Worm (Caenorhabditis elegans) whole organism, L4 larva: ENCODE measurements around the gene smf-2.

ENCODE experiments used
- D1046.2 ChIP-seq: fragments of 200-800 bp; sonication (Bioruptor generic); IDR thresholded peaks from 2 replicates; pipeline ENCODE4 v1.3.6; 2022; ENCODE audit warnings: missing genetic modification characterization, missing compliant biosample characterization
- F37D6.2 ChIP-seq: sonication (generic microtip); optimal IDR thresholded peaks from 2 replicates; lab custom pipeline; 2016; ENCODE audit warnings: mild to moderate bottlenecking, missing genetic modification characterization, missing compliant biosample characterization
- T20F7.1 ChIP-seq: fragments of 200-800 bp; sonication (Bioruptor generic); optimal IDR thresholded peaks from 2 replicates; lab custom pipeline; 2018; ENCODE audit warnings: mild to moderate bottlenecking, missing genetic modification characterization, missing compliant biosample characterization
- T26A8.4 ChIP-seq: fragments of 200-800 bp; sonication (Bioruptor generic); IDR thresholded peaks from 2 replicates; pipeline ENCODE4 v1.3.6; 2022; ENCODE audit warnings: missing genetic modification characterization, missing compliant biosample characterization
- Y48G9A.11 ChIP-seq: fragments of 200-800 bp; sonication (Bioruptor generic); IDR thresholded peaks from 2 replicates; pipeline ENCODE4 v1.3.6; 2022; ENCODE audit warnings: missing genetic modification reagents, missing genetic modification characterization, missing compliant biosample characterization
- ZK337.2 ChIP-seq: fragments of 200-800 bp; sonication (Bioruptor generic); IDR thresholded peaks from 2 replicates; pipeline ENCODE4 v1.3.6; 2022; ENCODE audit warnings: missing genetic modification reagents, missing genetic modification characterization, missing compliant biosample characterization
- ceh-20 ChIP-seq: fragments of 200-800 bp; sonication (Bioruptor generic); IDR thresholded peaks from 2 replicates; pipeline ENCODE4 v1.3.6; 2022; ENCODE audit warnings: missing genetic modification reagents, missing genetic modification characterization, missing compliant biosample characterization
- ceh-28 ChIP-seq: fragments of 150-350 bp; optimal IDR thresholded peaks from 2 replicates; lab custom pipeline; 2014; ENCODE audit warnings: missing biosample characterization, missing genetic modification reagents, missing genetic modification characterization
- ceh-44 ChIP-seq: fragments of 200-800 bp; sonication (Bioruptor generic); IDR thresholded peaks from 2 replicates; pipeline ENCODE4 v1.3.6; 2022; ENCODE audit warnings: missing genetic modification reagents, missing genetic modification characterization, missing compliant biosample characterization
- ceh-62 ChIP-seq: sonication (generic microtip); optimal IDR thresholded peaks from 2 replicates; lab custom pipeline; 2017; ENCODE audit warnings: missing biosample characterization, missing genetic modification characterization
- ceh-82 ChIP-seq: sonication (generic microtip); optimal IDR thresholded peaks from 2 replicates; lab custom pipeline; 2017; ENCODE audit warnings: missing biosample characterization, missing genetic modification characterization
- ces-1 ChIP-seq: fragments of 150-350 bp; sonication (generic microtip); optimal IDR thresholded peaks from 4 replicates; lab custom pipeline; 2014; ENCODE audit warnings: missing biosample characterization, missing genetic modification reagents, missing genetic modification characterization
- cey-2 ChIP-seq: sonication (generic microtip); optimal IDR thresholded peaks from 3 replicates; lab custom pipeline; 2017; ENCODE audit warnings: missing genetic modification characterization, mild to moderate bottlenecking, missing compliant biosample characterization, antibody characterized with exemption, borderline replicate concordance; ENCODE audit not compliant: insufficient read depth
- daf-16 ChIP-seq, 3 experiments: sonication (generic microtip); optimal IDR thresholded peaks; 2 replicates each; lab custom pipeline; 2016 to 2017; ENCODE audit warnings: missing genetic modification characterization in 3 of 3, missing genetic modification reagents in 3 of 3, mild to moderate bottlenecking in 2 of 3, missing compliant biosample characterization in 2 of 3, missing biosample characterization in 1 of 3, moderate library complexity in 1 of 3
- daf-19 ChIP-seq: fragments of 200-800 bp; sonication (Bioruptor generic); conservative IDR thresholded peaks from 2 replicates; pipeline ENCODE4 v1.3.6; 2022; ENCODE audit warnings: missing genetic modification characterization, missing compliant biosample characterization
- daf-8 ChIP-seq: fragments of 200-800 bp; sonication (Bioruptor generic); IDR thresholded peaks from 2 replicates; pipeline ENCODE4 v1.3.6; 2022; ENCODE audit warnings: missing genetic modification characterization, missing compliant biosample characterization
- dmd-8 ChIP-seq: fragments of 200-800 bp; sonication (Bioruptor generic); IDR thresholded peaks from 2 replicates; pipeline ENCODE4 v1.3.6; 2022; ENCODE audit warnings: missing genetic modification characterization, missing compliant biosample characterization
- dmd-9 ChIP-seq: fragments of 200-800 bp; sonication (Bioruptor generic); IDR thresholded peaks from 2 replicates; pipeline ENCODE4 v1.3.6; 2022; ENCODE audit warnings: missing genetic modification reagents, missing genetic modification characterization, missing compliant biosample characterization
- dpl-1 ChIP-seq: fragments of 150-350 bp; optimal IDR thresholded peaks from 2 replicates; lab custom pipeline; 2014; ENCODE audit warnings: missing biosample characterization, missing genetic modification reagents, missing genetic modification characterization
- dve-1 ChIP-seq: sonication (generic microtip); optimal IDR thresholded peaks from 2 replicates; lab custom pipeline; 2017; ENCODE audit warnings: antibody characterized with exemption, mild to moderate bottlenecking, missing genetic modification characterization, missing compliant biosample characterization; ENCODE audit not compliant: insufficient read depth
- hlh-30 ChIP-seq: sonication (generic microtip); optimal IDR thresholded peaks from 2 replicates; lab custom pipeline; 2017; ENCODE audit warnings: antibody characterized with exemption, mild to moderate bottlenecking, missing genetic modification characterization, missing compliant biosample characterization; ENCODE audit not compliant: insufficient read depth
- hmg-1.1 ChIP-seq: fragments of 200-800 bp; sonication (Bioruptor generic); IDR thresholded peaks from 2 replicates; pipeline ENCODE4 v1.3.6; 2022; ENCODE audit warnings: missing genetic modification reagents, missing genetic modification characterization, missing compliant biosample characterization
- lim-7 ChIP-seq: fragments of 200-800 bp; sonication (Bioruptor generic); IDR thresholded peaks from 2 replicates; pipeline ENCODE4 v1.3.6; 2022; ENCODE audit warnings: missing genetic modification characterization, missing compliant biosample characterization
- lin-1 ChIP-seq: fragments of 200-800 bp; sonication (Bioruptor generic); IDR thresholded peaks from 2 replicates; pipeline ENCODE4 v1.3.6; 2022; ENCODE audit warnings: missing genetic modification reagents, missing genetic modification characterization, missing compliant biosample characterization
- lin-38 ChIP-seq: fragments of 200-800 bp; sonication (Bioruptor generic); IDR thresholded peaks from 2 replicates; pipeline ENCODE4 v1.3.6; 2022; ENCODE audit warnings: missing genetic modification reagents, missing genetic modification characterization, missing compliant biosample characterization
- madf-9 ChIP-seq: fragments of 200-800 bp; sonication (Bioruptor generic); conservative IDR thresholded peaks from 2 replicates; pipeline ENCODE4 v1.3.6; 2022; ENCODE audit warnings: missing genetic modification reagents, missing genetic modification characterization, missing compliant biosample characterization
- mdl-1 ChIP-seq, 2 experiments: fragments of 150-350 bp in 1 of 2; sonication (generic microtip) in 1 of 2; optimal IDR thresholded peaks; 2 replicates each; lab custom pipeline; 2014 to 2017; ENCODE audit warnings: missing biosample characterization in 2 of 2, missing genetic modification characterization in 2 of 2
- mep-1 ChIP-seq: fragments of 150-350 bp; sonication (generic microtip); optimal IDR thresholded peaks from 3 replicates; lab custom pipeline; 2014; ENCODE audit warnings: missing biosample characterization, missing genetic modification characterization
- mxl-2 ChIP-seq: fragments of 200-800 bp; sonication (Bioruptor generic); conservative IDR thresholded peaks from 2 replicates; pipeline ENCODE4 v1.3.6; 2022; ENCODE audit warnings: missing genetic modification reagents, missing genetic modification characterization, missing compliant biosample characterization
- nhr-11 ChIP-seq: fragments of 150-350 bp; optimal IDR thresholded peaks from 2 replicates; lab custom pipeline; 2014; ENCODE audit warnings: missing biosample characterization, missing genetic modification characterization
- nhr-111 ChIP-seq: fragments of 200-800 bp; sonication (Bioruptor generic); optimal IDR thresholded peaks from 2 replicates; lab custom pipeline; 2018; ENCODE audit warnings: mild to moderate bottlenecking, missing genetic modification characterization, missing compliant biosample characterization
- nhr-25 ChIP-seq: sonication (generic microtip); optimal IDR thresholded peaks from 2 replicates; lab custom pipeline; 2017; ENCODE audit warnings: missing genetic modification characterization, mild to moderate bottlenecking, missing compliant biosample characterization, antibody characterized with exemption, moderate library complexity, borderline replicate concordance; ENCODE audit not compliant: insufficient read depth
- nhr-42 ChIP-seq: fragments of 200-800 bp; sonication (Bioruptor generic); IDR thresholded peaks from 2 replicates; pipeline ENCODE4 v1.3.6; 2022; ENCODE audit warnings: missing genetic modification characterization, missing compliant biosample characterization
- nhr-6 ChIP-seq: fragments of 150-350 bp; optimal IDR thresholded peaks from 2 replicates; lab custom pipeline; 2014; ENCODE audit warnings: missing biosample characterization, missing genetic modification characterization
- pha-4 ChIP-seq, 2 experiments: fragments of 150-350 bp in 1 of 2; fragments of 200-800 bp in 1 of 2; sonication (Bioruptor generic) in 1 of 2; IDR thresholded peaks in 1 of 2; optimal IDR thresholded peaks in 1 of 2; 2 replicates each; pipeline versions ENCODE4 v1.3.6 to Lab custom; 2014 to 2022; ENCODE audit warnings: missing genetic modification characterization in 2 of 2, missing genetic modification reagents in 2 of 2, missing biosample characterization in 1 of 2, missing compliant biosample characterization in 1 of 2
- php-3 ChIP-seq: fragments of 200-800 bp; sonication (Bioruptor generic); IDR thresholded peaks from 2 replicates; pipeline ENCODE4 v1.3.6; 2022; ENCODE audit warnings: missing genetic modification reagents, missing genetic modification characterization, missing compliant biosample characterization
- rbr-2 ChIP-seq: sonication (generic microtip); optimal IDR thresholded peaks from 2 replicates; lab custom pipeline; 2016; ENCODE audit warnings: missing genotype, missing genetic modification characterization, missing compliant biosample characterization
- sdz-12 ChIP-seq: fragments of 200-800 bp; sonication (Bioruptor generic); optimal IDR thresholded peaks from 2 replicates; lab custom pipeline; 2018; ENCODE audit warnings: mild to moderate bottlenecking, missing genetic modification characterization, missing compliant biosample characterization
- set-16 ChIP-seq: fragments of 200-800 bp; sonication (Bioruptor generic); IDR thresholded peaks from 2 replicates; pipeline ENCODE4 v1.3.6; 2022; ENCODE audit warnings: missing genetic modification reagents, missing genetic modification characterization, missing compliant biosample characterization
- skn-1 ChIP-seq: fragments of 150-350 bp; optimal IDR thresholded peaks from 2 replicates; lab custom pipeline; 2014; ENCODE audit warnings: missing biosample characterization, missing genetic modification characterization
- snpc-4 ChIP-seq: fragments of 150-350 bp; optimal IDR thresholded peaks from 2 replicates; lab custom pipeline; 2014; ENCODE audit warnings: missing biosample characterization, missing genetic modification characterization
- tag-97 ChIP-seq: fragments of 200-800 bp; sonication (Bioruptor generic); IDR thresholded peaks from 2 replicates; pipeline ENCODE4 v1.3.6; 2022; ENCODE audit warnings: missing genetic modification characterization, missing compliant biosample characterization
- unc-130 ChIP-seq: sonication (generic microtip); optimal IDR thresholded peaks from 2 replicates; lab custom pipeline; 2016; ENCODE audit warnings: missing genetic modification reagents, missing genetic modification characterization, missing compliant biosample characterization
- zip-2 ChIP-seq: fragments of 150-350 bp; optimal IDR thresholded peaks from 2 replicates; lab custom pipeline; 2014; ENCODE audit warnings: missing biosample characterization, missing genetic modification characterization

Gene smf-2

DNA sequence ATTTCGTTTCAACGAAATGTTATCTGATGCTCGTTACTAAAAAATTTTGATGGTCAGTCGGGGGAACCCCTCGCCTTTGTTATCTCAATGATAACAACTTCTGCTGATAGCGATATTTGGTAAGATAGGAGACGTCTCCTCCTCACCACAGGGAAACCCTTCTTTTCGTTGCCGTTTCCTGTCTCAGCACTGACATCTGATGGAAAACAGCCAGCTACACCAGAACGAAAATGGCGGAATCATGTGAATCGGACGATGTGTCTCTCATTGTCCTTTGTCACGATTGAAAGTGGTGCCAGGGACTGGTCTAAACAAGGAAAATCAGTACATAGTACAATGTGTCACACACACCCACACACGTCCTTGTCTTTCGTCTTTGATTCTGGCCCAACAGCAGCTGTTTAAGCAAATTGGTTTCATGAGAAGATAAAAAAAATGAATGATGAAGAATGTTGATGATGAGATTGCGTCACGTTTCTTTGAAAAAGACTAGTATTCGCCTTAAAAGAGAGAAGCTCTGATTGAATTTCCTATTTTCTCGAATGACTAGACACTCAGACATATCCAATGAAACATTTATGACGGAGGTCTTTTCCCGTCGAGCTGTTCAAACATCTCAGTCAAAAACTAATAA, 18.0 kb upstream of the smf-2 start (continued):
- peak; percentile 79 for TF ChIP-seq mxl-2 (GFP tag; lab: Robert Waterston, UW)
- no peak for TF ChIP-seq sdz-12 (GFP tag; lab: Kevin White, UChicago)
- no peak for TF ChIP-seq lin-38 (GFP tag; lab: Robert Waterston, UW)
- peak; percentile 57; the same call in 1 of the 2 replicates for TF ChIP-seq lin-1 (GFP tag; lab: Robert Waterston, UW)
- TF ChIP-seq pha-4 (GFP tag; IDR thresholded peaks at IDR 0.05; lab: Robert Waterston, UW): no peak
- no peak for TF ChIP-seq pha-4 (tag; optimal IDR thresholded peaks at IDR 0.05; lab: Kevin White, UChicago)
- TF ChIP-seq D1046.2 (GFP tag; lab: Robert Waterston, UW): no peak
- peak; percentile 72 for TF ChIP-seq mep-1 (tag; lab: Kevin White, UChicago)
- TF ChIP-seq ces-1 (GFP tag; lab: Kevin White, UChicago): peak; percentile 59
- TF ChIP-seq hlh-30: peak; percentile 97
- peak; percentile 68 for TF ChIP-seq cey-2
- TF ChIP-seq daf-19 (GFP tag; lab: Robert Waterston, UW): no peak
- peak; percentile 63 for TF ChIP-seq nhr-25 (tag; lab: Kevin White, UChicago)
- TF ChIP-seq F37D6.2 (tag; lab: Kevin White, UChicago): no peak
- peak; percentile 62; the same call in 1 of the 2 replicates for TF ChIP-seq ceh-20 (GFP tag; lab: Robert Waterston, UW)
- no peak for TF ChIP-seq ceh-28
- peak in 1 of 2 experiments; percentile 73 for TF ChIP-seq daf-16 (GFP tag; optimal IDR thresholded peaks at IDR 0.05; lab: Kevin White, UChicago)
- TF ChIP-seq daf-16 (tag; optimal IDR thresholded peaks at IDR 0.05; lab: Kevin White, UChicago): peak; percentile 95
- no peak for TF ChIP-seq Y48G9A.11 (GFP tag; lab: Robert Waterston, UW)
- TF ChIP-seq dmd-9 (GFP tag; lab: Robert Waterston, UW): no peak
- no peak for TF ChIP-seq skn-1 (tag; lab: Kevin White, UChicago)
- TF ChIP-seq lim-7 (GFP tag; lab: Robert Waterston, UW): no peak
- no peak for TF ChIP-seq unc-130 (GFP tag; lab: Kevin White, UChicago)
- TF ChIP-seq nhr-11 (tag; lab: Kevin White, UChicago): peak; percentile 14
- TF ChIP-seq ZK337.2 (GFP tag; lab: Robert Waterston, UW): no peak
- peak; percentile 14 for TF ChIP-seq T20F7.1
- no peak for TF ChIP-seq hmg-1.1 (GFP tag; lab: Robert Waterston, UW)
- 0 out of 2 replicates have a peak, but pooled peaks have one; percentile 6 for TF ChIP-seq dmd-8 (GFP tag; lab: Robert Waterston, UW)
- TF ChIP-seq T26A8.4 (GFP tag; lab: Robert Waterston, UW): peak; percentile 57; the same call in 1 of the 2 replicates
- no peak for TF ChIP-seq madf-9 (GFP tag; lab: Robert Waterston, UW)
- TF ChIP-seq tag-97 (GFP tag; lab: Robert Waterston, UW): no peak
- TF ChIP-seq dve-1 (tag; lab: Kevin White, UChicago): peak; percentile 50
- peak; percentile 97 to 98 for TF ChIP-seq mdl-1 (tag; optimal IDR thresholded peaks at IDR 0.05; lab: Kevin White, UChicago)
- TF ChIP-seq ceh-44 (GFP tag; lab: Robert Waterston, UW): no peak
- no peak for TF ChIP-seq ceh-62 (tag; lab: Kevin White, UChicago)
- no peak for TF ChIP-seq nhr-111
- TF ChIP-seq dpl-1 (GFP tag; lab: Kevin White, UChicago): peak; percentile 45
- no peak for TF ChIP-seq zip-2 (tag; lab: Kevin White, UChicago)
- TF ChIP-seq ceh-82: no peak
- TF ChIP-seq nhr-42 (GFP tag; lab: Robert Waterston, UW): no peak
- peak; percentile 75 for TF ChIP-seq php-3 (GFP tag; lab: Robert Waterston, UW)
- TF ChIP-seq nhr-6 (tag; lab: Kevin White, UChicago): no peak
- peak; percentile 23 for TF ChIP-seq rbr-2 (tag; lab: Kevin White, UChicago)
- TF ChIP-seq set-16 (GFP tag; lab: Robert Waterston, UW): no peak
- no peak for TF ChIP-seq daf-8
- no peak for TF ChIP-seq snpc-4 (tag; lab: Kevin White, UChicago)
